Worm (Caenorhabditis elegans) whole organism, L2 larva: ENCODE data around the gene dpy-22.
A peak's percentile ranks its signal among the peaks of the same experiment; 100 is the strongest.

Source experiments
- C34F6.9 ChIP-seq: fragments of 150-350 bp; optimal IDR thresholded peaks from 2 replicates; lab custom pipeline; 2014; ENCODE audit warnings: missing biosample characterization, missing genetic modification characterization
- R02D3.7 ChIP-seq: fragments of 150-350 bp; optimal IDR thresholded peaks from 2 replicates; lab custom pipeline; 2014; ENCODE audit warnings: missing biosample characterization, missing genetic modification characterization
- Y55F3AM.14 ChIP-seq: fragments of 200-800 bp; sonication (Bioruptor generic); optimal IDR thresholded peaks from 2 replicates; lab custom pipeline; 2018; ENCODE audit warnings: mild to moderate bottlenecking, missing genetic modification characterization, missing compliant biosample characterization
- ZK546.5 ChIP-seq: sonication (generic microtip); optimal IDR thresholded peaks from 2 replicates; lab custom pipeline; 2017; ENCODE audit warnings: missing biosample characterization, missing genetic modification characterization
- alr-1 ChIP-seq: fragments of 150-350 bp; optimal IDR thresholded peaks from 2 replicates; lab custom pipeline; 2014; ENCODE audit warnings: missing biosample characterization, missing genetic modification characterization
- blmp-1 ChIP-seq: sonication (generic microtip); optimal IDR thresholded peaks from 2 replicates; lab custom pipeline; 2017; ENCODE audit warnings: missing genetic modification characterization, mild to moderate bottlenecking, missing compliant biosample characterization, antibody characterized with exemption, moderate library complexity; ENCODE audit not compliant: insufficient read depth
- elt-1 ChIP-seq: fragments of 150-350 bp; optimal IDR thresholded peaks from 2 replicates; lab custom pipeline; 2014; ENCODE audit warnings: missing biosample characterization, missing genetic modification characterization
- elt-3 ChIP-seq: sonication (generic microtip); optimal IDR thresholded peaks from 2 replicates; lab custom pipeline; 2017; ENCODE audit warnings: missing biosample characterization, missing genetic modification characterization
- fos-1 ChIP-seq: fragments of 150-350 bp; optimal IDR thresholded peaks from 2 replicates; lab custom pipeline; 2014; ENCODE audit warnings: missing biosample characterization, missing genetic modification characterization
- gmeb-1 ChIP-seq: fragments of 150-350 bp; optimal IDR thresholded peaks from 2 replicates; lab custom pipeline; 2014; ENCODE audit warnings: missing biosample characterization, missing genetic modification characterization
- lin-11 ChIP-seq: fragments of 150-350 bp; sonication (generic microtip); optimal IDR thresholded peaks from 2 replicates; lab custom pipeline; 2014; ENCODE audit warnings: missing biosample characterization, missing genetic modification characterization, inconsistent platforms, mixed read lengths
- lsy-2 ChIP-seq, 2 experiments: fragments of 150-350 bp in 1 of 2; sonication (generic microtip) in 1 of 2; optimal IDR thresholded peaks; 2 replicates each; lab custom pipeline; 2014 to 2017; ENCODE audit warnings: missing biosample characterization in 2 of 2, missing genetic modification characterization in 2 of 2
- mbf-1 ChIP-seq: sonication (generic microtip); optimal IDR thresholded peaks from 2 replicates; lab custom pipeline; 2017; ENCODE audit warnings: missing biosample characterization, missing genetic modification characterization
- mdl-1 ChIP-seq, 2 experiments: fragments of 150-350 bp in 1 of 2; sonication (generic microtip) in 1 of 2; optimal IDR thresholded peaks; 2 replicates each; lab custom pipeline; 2017; ENCODE audit warnings: missing biosample characterization in 2 of 2, missing genetic modification characterization in 2 of 2
- nhr-10 ChIP-seq: sonication (generic microtip); optimal IDR thresholded peaks from 2 replicates; lab custom pipeline; 2017; ENCODE audit warnings: missing biosample characterization, missing genetic modification characterization
- nhr-11 ChIP-seq: fragments of 150-350 bp; optimal IDR thresholded peaks from 2 replicates; lab custom pipeline; 2014; ENCODE audit warnings: missing biosample characterization, missing genetic modification characterization
- nhr-12 ChIP-seq: fragments of 150-350 bp; optimal IDR thresholded peaks from 2 replicates; lab custom pipeline; 2014; ENCODE audit warnings: missing biosample characterization, missing genetic modification characterization
- nhr-129 ChIP-seq: fragments of 150-350 bp; optimal IDR thresholded peaks from 2 replicates; lab custom pipeline; 2014; ENCODE audit warnings: missing biosample characterization, missing genetic modification characterization
- nhr-21 ChIP-seq: fragments of 150-350 bp; optimal IDR thresholded peaks from 2 replicates; lab custom pipeline; 2014; ENCODE audit warnings: missing biosample characterization, missing genetic modification characterization
- nhr-23 ChIP-seq: fragments of 150-350 bp; optimal IDR thresholded peaks from 2 replicates; lab custom pipeline; 2014; ENCODE audit warnings: missing biosample characterization, missing genetic modification reagents, missing genetic modification characterization
- nhr-25 ChIP-seq: fragments of 150-350 bp; sonication (generic microtip); optimal IDR thresholded peaks from 3 replicates; lab custom pipeline; 2014; ENCODE audit warnings: missing biosample characterization, missing genetic modification characterization
- nhr-6 ChIP-seq: fragments of 150-350 bp; optimal IDR thresholded peaks from 2 replicates; lab custom pipeline; 2014; ENCODE audit warnings: missing biosample characterization, missing genetic modification characterization
- nhr-77 ChIP-seq: fragments of 150-350 bp; optimal IDR thresholded peaks from 2 replicates; lab custom pipeline; 2014; ENCODE audit warnings: missing biosample characterization, missing genetic modification characterization
- sem-4 ChIP-seq: fragments of 150-350 bp; optimal IDR thresholded peaks from 2 replicates; lab custom pipeline; 2014; ENCODE audit warnings: missing biosample characterization, missing genetic modification reagents, missing genetic modification characterization
- sma-3 ChIP-seq: sonication (generic microtip); optimal IDR thresholded peaks from 2 replicates; lab custom pipeline; 2016; ENCODE audit warnings: missing genetic modification reagents, missing genetic modification characterization, missing compliant biosample characterization
- sma-9 ChIP-seq, 2 experiments: fragments of 150-350 bp in 1 of 2; sonication (generic microtip) in 1 of 2; optimal IDR thresholded peaks; 2 replicates each; lab custom pipeline; 2014 to 2016; ENCODE audit warnings: missing genetic modification characterization in 2 of 2, mild to moderate bottlenecking in 1 of 2, missing biosample characterization in 1 of 2, missing compliant biosample characterization in 1 of 2, missing genetic modification reagents in 1 of 2, moderate library complexity in 1 of 2
- snpc-4 ChIP-seq: fragments of 150-350 bp; optimal IDR thresholded peaks from 2 replicates; lab custom pipeline; 2014; ENCODE audit warnings: missing biosample characterization, missing genetic modification characterization
- unc-39 ChIP-seq: fragments of 150-350 bp; optimal IDR thresholded peaks from 2 replicates; lab custom pipeline; 2014; ENCODE audit warnings: missing biosample characterization, missing genetic modification characterization
- unc-55 ChIP-seq: fragments of 150-350 bp; sonication (generic microtip); optimal IDR thresholded peaks from 3 replicates; lab custom pipeline; 2014; ENCODE audit warnings: missing biosample characterization, missing genetic modification reagents, missing genetic modification characterization
- unc-62 ChIP-seq: fragments of 150-350 bp; optimal IDR thresholded peaks from 2 replicates; lab custom pipeline; 2014; ENCODE audit warnings: missing biosample characterization, missing genetic modification reagents, missing genetic modification characterization
- ztf-11 ChIP-seq: sonication (generic microtip); optimal IDR thresholded peaks from 2 replicates; lab custom pipeline; 2017; ENCODE audit warnings: missing biosample characterization, missing genetic modification characterization
- ztf-4 ChIP-seq: fragments of 150-350 bp; optimal IDR thresholded peaks from 2 replicates; lab custom pipeline; 2014; ENCODE audit warnings: missing biosample characterization, missing genetic modification characterization

Gene dpy-22

DNA sequence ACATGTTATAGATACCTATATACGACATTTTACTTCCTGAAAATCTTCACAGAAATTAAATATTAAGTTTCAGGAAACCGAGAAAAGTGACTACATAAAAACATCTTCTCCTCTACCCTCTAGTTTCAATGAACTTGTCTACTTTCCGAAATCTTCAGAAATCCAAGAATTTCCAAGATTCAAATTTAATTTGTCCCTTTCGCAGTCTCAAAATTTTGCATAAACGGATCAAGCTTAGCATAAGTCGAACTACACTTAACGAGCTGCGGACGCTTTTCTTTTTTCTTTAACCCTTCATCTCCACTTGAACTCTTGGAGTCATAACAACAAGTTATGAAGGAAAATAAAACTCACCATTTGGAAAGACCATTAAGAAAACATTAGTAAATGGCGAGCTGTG, 16.6 kb downstream of the dpy-22 start:
- no peak for TF ChIP-seq lsy-2 (tag; optimal IDR thresholded peaks at IDR 0.05; lab: Kevin White, UChicago)
- no peak for TF ChIP-seq elt-3
- no peak for TF ChIP-seq R02D3.7
- no peak for TF ChIP-seq blmp-1
- TF ChIP-seq sma-3: no peak
- TF ChIP-seq sma-9 (GFP tag; optimal IDR thresholded peaks at IDR 0.05; lab: Kevin White, UChicago): peak; percentile 8
- no peak for TF ChIP-seq sma-9 (tag; optimal IDR thresholded peaks at IDR 0.05; lab: Kevin White, UChicago)
- TF ChIP-seq Y55F3AM.14 (GFP tag; lab: Kevin White, UChicago): no peak

ce11 chrX:9804735-9805134, 17.3 kb downstream of the dpy-22 start:
- TF ChIP-seq mdl-1 (tag; optimal IDR thresholded peaks at IDR 0.05; lab: Kevin White, UChicago) (no peak), unc-62 (no peak)
- TF ChIP-seq, all 48 proteins: peak for 0

DNA sequence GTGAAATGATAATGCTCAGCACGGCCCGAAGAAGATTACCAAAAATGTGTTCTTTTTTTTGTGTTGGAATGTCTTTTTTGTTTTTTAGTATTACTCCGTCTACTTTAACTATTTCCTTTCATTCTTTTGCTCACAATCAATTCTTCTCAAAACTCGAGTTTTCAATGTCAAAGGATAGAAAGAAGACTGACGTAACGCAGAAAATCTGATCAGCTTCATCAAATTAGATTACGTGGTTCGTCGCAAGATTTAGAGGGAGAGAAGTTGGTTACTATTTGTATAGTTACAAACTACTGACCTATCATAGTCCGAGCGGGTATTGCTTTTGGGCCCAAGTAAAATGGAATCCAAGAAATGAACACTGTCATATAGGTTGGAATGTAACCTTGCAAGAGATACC, 18.5 kb downstream of the dpy-22 start:
- no peak for TF ChIP-seq elt-3
- no peak for TF ChIP-seq nhr-21 (tag; lab: Kevin White, UChicago)
- TF ChIP-seq sma-9 (GFP tag; optimal IDR thresholded peaks at IDR 0.05; lab: Kevin White, UChicago): peak; percentile 60
- no peak for TF ChIP-seq sma-9 (tag; optimal IDR thresholded peaks at IDR 0.05; lab: Kevin White, UChicago)
- no peak for TF ChIP-seq nhr-12 (tag; lab: Kevin White, UChicago)

ce11 chrX:9798530-9798929, 23.5 kb downstream of the dpy-22 start, which contains the start of gene F36G3.3:
F36G3.3 (plus strand) TSS chrX:9798835.
- no peak for TF ChIP-seq nhr-25 (tag; lab: Kevin White, UChicago)
- TF ChIP-seq unc-55 (GFP tag; lab: Kevin White, UChicago): peak; percentile 31
- TF ChIP-seq sem-4 (tag; lab: Kevin White, UChicago): no peak
- peak; percentile 11 for TF ChIP-seq C34F6.9 (tag; lab: Kevin White, UChicago)
- no peak for TF ChIP-seq nhr-11 (tag; lab: Kevin White, UChicago)
- TF ChIP-seq, all 48 proteins: peak for 2

DNA sequence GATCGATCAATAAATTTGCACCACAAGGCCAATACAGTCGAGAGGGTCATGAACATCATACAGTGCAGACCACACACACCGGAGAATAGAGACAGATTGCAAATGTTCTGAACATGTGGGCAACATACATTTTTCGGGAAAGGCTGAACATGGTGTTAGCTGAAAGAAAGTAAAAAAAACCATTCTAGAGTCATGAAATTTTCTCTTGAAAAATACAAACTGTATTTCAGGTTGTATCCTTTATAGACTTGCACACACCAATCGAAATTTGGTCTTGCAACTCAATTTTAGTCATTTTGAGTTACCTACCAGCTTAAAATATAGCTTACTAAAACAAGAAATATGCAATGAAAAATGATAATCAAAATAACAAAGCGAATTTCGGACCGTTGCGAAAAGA, 26.0 kb downstream of the dpy-22 start:
- no peak for TF ChIP-seq nhr-25 (tag; lab: Kevin White, UChicago)
- no peak for TF ChIP-seq sma-3
- no peak for TF ChIP-seq nhr-77
- TF ChIP-seq ztf-4 (tag; lab: Kevin White, UChicago): no peak
- TF ChIP-seq nhr-12 (tag; lab: Kevin White, UChicago): no peak
- TF ChIP-seq lin-11: no peak
- no peak for TF ChIP-seq lsy-2 (tag; optimal IDR thresholded peaks at IDR 0.05; lab: Kevin White, UChicago)
- TF ChIP-seq mbf-1: no peak
- no peak for TF ChIP-seq R02D3.7
- TF ChIP-seq elt-3: no peak
- TF ChIP-seq, all 48 proteins: peak for 0

DNA sequence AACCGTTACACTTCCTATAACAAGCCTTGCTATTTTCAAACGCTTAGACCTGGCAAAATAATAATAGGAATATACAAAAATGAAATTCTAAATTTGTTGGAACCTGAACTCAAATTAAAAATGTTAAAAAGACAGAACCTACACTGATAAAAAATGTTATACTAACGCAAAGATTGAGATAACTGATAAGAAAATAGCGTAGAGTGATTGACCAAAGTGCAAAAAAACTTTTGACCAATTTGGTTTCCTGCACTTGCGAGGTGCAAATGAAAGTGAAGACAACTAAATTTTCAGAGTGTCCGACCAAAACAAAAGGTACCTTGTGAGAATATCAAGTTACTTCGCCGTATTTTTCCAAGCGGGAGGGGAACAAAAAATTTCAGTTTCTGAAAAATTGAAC, 26.5 kb downstream of the dpy-22 start:
- TF ChIP-seq fos-1: peak; percentile 30
- TF ChIP-seq ztf-11: no peak
- no peak for TF ChIP-seq unc-39 (tag; lab: Kevin White, UChicago)

- TF ChIP-seq nhr-11 (tag; lab: Kevin White, UChicago): no peak
Observed at ce11 chrX:9794173-9794572, 27.9 kb downstream of the dpy-22 start, which contains the start of gene F36G3.2. F36G3.2 (minus strand) TSS chrX:9794273.

ce11 chrX:9789110-9789509, 33.0 kb downstream of the dpy-22 start, which contains the start of gene F36G3.1:
F36G3.1 (minus strand) TSS chrX:9789210.
- TF ChIP-seq snpc-4 (tag; lab: Kevin White, UChicago): no peak
- TF ChIP-seq nhr-12 (tag; lab: Kevin White, UChicago): no peak
- no peak for TF ChIP-seq elt-1 (tag; lab: Kevin White, UChicago)
- TF ChIP-seq nhr-23: no peak
- no peak for TF ChIP-seq nhr-10 (tag; lab: Kevin White, UChicago)
- TF ChIP-seq nhr-129 (tag; lab: Kevin White, UChicago): no peak
- no peak for TF ChIP-seq unc-39 (tag; lab: Kevin White, UChicago)
- no peak for TF ChIP-seq nhr-21 (tag; lab: Kevin White, UChicago)
- TF ChIP-seq blmp-1: no peak
- TF ChIP-seq nhr-77: no peak
- TF ChIP-seq alr-1 (tag; lab: Kevin White, UChicago): no peak
- TF ChIP-seq ZK546.5 (tag; lab: Kevin White, UChicago): no peak
- TF ChIP-seq nhr-6 (tag; lab: Kevin White, UChicago): no peak
- TF ChIP-seq gmeb-1 (tag; lab: Kevin White, UChicago): no peak
- no peak for TF ChIP-seq ztf-4 (tag; lab: Kevin White, UChicago)
- TF ChIP-seq sma-9 (GFP tag; optimal IDR thresholded peaks at IDR 0.05; lab: Kevin White, UChicago): no peak
- no peak for TF ChIP-seq sma-9 (tag; optimal IDR thresholded peaks at IDR 0.05; lab: Kevin White, UChicago)
- TF ChIP-seq ztf-11: no peak
- TF ChIP-seq mbf-1: no peak
- TF ChIP-seq sma-3: no peak
